Worm (Caenorhabditis elegans) whole organism, early embryonic: ENCODE measurements around the gene B0238.15.

ENCODE experiments used
- aly-1 ChIP-seq: sonication (generic microtip); optimal IDR thresholded peaks from 2 replicates; lab custom pipeline; 2016; ENCODE audit warnings: missing genetic modification characterization, missing compliant biosample characterization
- ama-1 ChIP-seq: fragments of 150-350 bp; optimal IDR thresholded peaks from 2 replicates; lab custom pipeline; 2014
- ceh-13 ChIP-seq: fragments of 200-800 bp; sonication (Bioruptor generic); optimal IDR thresholded peaks from 2 replicates; lab custom pipeline; 2018; ENCODE audit warnings: mild to moderate bottlenecking, missing genetic modification characterization, missing compliant biosample characterization
- ets-7 ChIP-seq: sonication (generic microtip); optimal IDR thresholded peaks from 2 replicates; lab custom pipeline; 2016; ENCODE audit warnings: missing genotype, missing genetic modification characterization, missing compliant biosample characterization
- flt-1 ChIP-seq: fragments of 200-800 bp; sonication (Bioruptor generic); IDR thresholded peaks from 2 replicates; pipeline ENCODE4 v1.3.6; 2022; ENCODE audit warnings: missing genetic modification characterization, missing compliant biosample characterization
- hmg-4 ChIP-seq: fragments of 200-800 bp; sonication (Bioruptor generic); optimal IDR thresholded peaks from 2 replicates; lab custom pipeline; 2018; ENCODE audit warnings: mild to moderate bottlenecking, missing genetic modification characterization, missing compliant biosample characterization
- hnd-1 ChIP-seq: sonication (generic microtip); optimal IDR thresholded peaks from 2 replicates; lab custom pipeline; 2016; ENCODE audit warnings: missing genetic modification characterization, missing compliant biosample characterization
- sea-1 ChIP-seq: fragments of 200-800 bp; sonication (Bioruptor generic); conservative IDR thresholded peaks from 2 replicates; pipeline ENCODE4 v1.3.6; 2022; ENCODE audit warnings: missing genetic modification characterization, missing compliant biosample characterization
- tbx-11 ChIP-seq: fragments of 200-800 bp; sonication (Bioruptor generic); IDR thresholded peaks from 2 replicates; pipeline ENCODE4 v1.3.6; 2022; ENCODE audit warnings: missing genetic modification characterization, missing compliant biosample characterization
- tbx-37 ChIP-seq: fragments of 200-800 bp; sonication (Bioruptor generic); conservative IDR thresholded peaks from 2 replicates; pipeline ENCODE4 v1.3.6; 2022; ENCODE audit warnings: missing genetic modification reagents, missing genetic modification characterization, missing compliant biosample characterization
- tra-4 ChIP-seq: sonication (generic microtip); optimal IDR thresholded peaks from 2 replicates; lab custom pipeline; 2017; ENCODE audit warnings: missing genetic modification characterization, missing compliant biosample characterization

DNA sequence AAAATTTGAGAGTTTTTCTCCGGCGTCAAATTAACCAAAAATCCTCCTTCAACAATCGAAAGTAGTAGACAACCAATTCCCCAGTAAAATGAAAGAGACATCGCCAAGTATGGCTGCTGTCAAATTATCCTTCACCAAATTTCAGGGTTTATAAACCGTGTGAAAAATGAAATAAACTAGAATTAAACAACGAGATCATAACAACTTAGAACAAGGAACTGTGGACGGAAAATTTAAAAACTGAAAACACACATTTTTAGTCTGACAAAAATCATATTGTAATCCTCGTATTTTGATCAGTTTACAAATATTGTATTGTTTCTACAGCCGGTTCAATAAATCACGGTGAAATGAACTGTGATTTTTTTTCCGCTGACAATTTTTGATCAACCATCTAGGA is 23.0 kb downstream of the B0238.15 start, which contains the start of gene cest-30:
- TF ChIP-seq sea-1 (GFP tag; lab: Robert Waterston, UW) (no peak), ama-1 (lab: Kevin White, UChicago) (no peak), aly-1 (tag; lab: Kevin White, UChicago) (no peak), ceh-13 (GFP tag; lab: Kevin White, UChicago) (no peak), tra-4 (tag; lab: Kevin White, UChicago) (no peak), tbx-11 (GFP tag; lab: Robert Waterston, UW) (no peak), hmg-4 (no peak), hnd-1 (tag; lab: Kevin White, UChicago) (no peak), flt-1 (no peak), tbx-37 (no peak), ets-7 (tag; lab: Kevin White, UChicago) (no peak)
